Worm (Caenorhabditis elegans): ENCODE measurements around the gene T09F3.5.

ce11 chrII:10389038-10389437, 7.6 kb upstream of the T09F3.5 start:
- TF ChIP-seq nhr-76 (tag; optimal IDR thresholded peaks at IDR 0.05) (no peak), flh-1 (GFP tag; optimal IDR thresholded peaks at IDR 0.05) (no peak), nhr-12 (tag; optimal IDR thresholded peaks at IDR 0.05) (no peak), elt-3 (tag; optimal IDR thresholded peaks at IDR 0.05) (no peak), unc-62 (GFP tag; optimal IDR thresholded peaks at IDR 0.05) (no peak), nhr-237 (tag; optimal IDR thresholded peaks at IDR 0.05) (no peak), mep-1 (tag; optimal IDR thresholded peaks at IDR 0.05) (no peak), snpc-4 (tag; optimal IDR thresholded peaks at IDR 0.05) (no peak), nhr-28 (tag; optimal IDR thresholded peaks at IDR 0.05) (no peak), lin-13 (tag; optimal IDR thresholded peaks at IDR 0.05) (no peak), lsy-2 (tag; optimal IDR thresholded peaks at IDR 0.05) (no peak), ztf-11 (tag; optimal IDR thresholded peaks at IDR 0.05) (no peak), sptf-1 (tag; optimal IDR thresholded peaks at IDR 0.05) (no peak), bed-3 (GFP tag; optimal IDR thresholded peaks at IDR 0.05) (no peak)

Data from whole organism, mixed stage, embryonic.